Fruit fly (Drosophila melanogaster) whole organism, embryonic: ENCODE results near the gene Gr33a.
A peak's percentile ranks its signal among the peaks of the same experiment; 100 is the strongest.

Experiments
- Awh ChIP-seq: fragments of 200-800 bp; sonication (Bioruptor generic); IDR thresholded peaks from 2 replicates; pipeline ENCODE4, ENCODE4 v1.3.6; 2022; ENCODE audit warnings: missing biosample characterization, missing genetic modification characterization
- BEAF-32 ChIP-seq: fragments of 200-800 bp; sonication (Bioruptor generic); optimal IDR thresholded peaks from 3 replicates; lab custom pipeline; 2017; ENCODE audit warnings: missing biosample characterization, missing genetic modification characterization, mild to moderate bottlenecking, moderate library complexity, missing genetic modification reagents
- CG10209 ChIP-seq: fragments of 200-800 bp; sonication (Bioruptor generic); optimal IDR thresholded peaks from 3 replicates; lab custom pipeline; 2017; ENCODE audit warnings: missing biosample characterization, mild to moderate bottlenecking, missing genetic modification characterization, missing genetic modification reagents
- CG1233 ChIP-seq: fragments of 200-800 bp; sonication (Bioruptor generic); optimal IDR thresholded peaks from 4 replicates; lab custom pipeline; 2018; ENCODE audit warnings: missing biosample characterization, mild to moderate bottlenecking, missing genetic modification characterization
- CG14441 ChIP-seq: fragments of 200-800 bp; sonication (Bioruptor generic); IDR thresholded peaks from 2 replicates; pipeline ENCODE4 v1.3.6; 2022; ENCODE audit warnings: missing biosample characterization, missing genetic modification characterization
- CG14667 ChIP-seq: fragments of 200-800 bp; sonication (Bioruptor generic); IDR thresholded peaks from 2 replicates; pipeline ENCODE4 v1.3.6; 2022; ENCODE audit warnings: missing biosample characterization, missing genetic modification characterization
- CG15073 ChIP-seq: fragments of 200-800 bp; sonication (Bioruptor generic); optimal IDR thresholded peaks from 2 replicates; lab custom pipeline; 2016; ENCODE audit warnings: missing biosample characterization, missing genetic modification characterization
- CG1529 ChIP-seq: fragments of 200-800 bp; sonication (Bioruptor generic); optimal IDR thresholded peaks from 3 replicates; lab custom pipeline; 2018; ENCODE audit warnings: missing biosample characterization, missing genetic modification characterization
- CG17612 ChIP-seq: fragments of 200-800 bp; sonication (Bioruptor generic); IDR thresholded peaks from 2 replicates; pipeline ENCODE4 v1.3.6; 2022; ENCODE audit warnings: missing biosample characterization, missing genetic modification characterization
- CG18476 ChIP-seq: fragments of 200-800 bp; sonication (Bioruptor generic); optimal IDR thresholded peaks from 2 replicates; lab custom pipeline; 2016; ENCODE audit warnings: missing biosample characterization, mild to moderate bottlenecking, missing genetic modification characterization
- CG2129 ChIP-seq: fragments of 200-800 bp; sonication (Bioruptor generic); IDR thresholded peaks from 2 replicates; pipeline ENCODE4 v1.3.6; 2022; ENCODE audit warnings: missing biosample characterization, missing genetic modification characterization; ENCODE audit not compliant: partially characterized antibody
- CG3726 ChIP-seq: fragments of 200-800 bp; sonication (Bioruptor generic); IDR thresholded peaks from 3 replicates; pipeline ENCODE4, ENCODE4 v1.3.6; 2022; ENCODE audit warnings: missing biosample characterization, missing genetic modification characterization
- CG43689 ChIP-seq: fragments of 200-800 bp; sonication (Bioruptor generic); IDR thresholded peaks from 2 replicates; pipeline ENCODE4 v1.3.6; 2022; ENCODE audit warnings: missing biosample characterization, missing genetic modification characterization
- CG6813 ChIP-seq: fragments of 200-800 bp; sonication (Bioruptor generic); optimal IDR thresholded peaks from 2 replicates; lab custom pipeline; 2017; ENCODE audit warnings: missing biosample characterization, missing genetic modification characterization, mild to moderate bottlenecking, moderate library complexity, missing genetic modification reagents
- CG7928 ChIP-seq: fragments of 200-800 bp; sonication (Bioruptor generic); optimal IDR thresholded peaks from 2 replicates; lab custom pipeline; 2017; ENCODE audit warnings: missing biosample characterization, mild to moderate bottlenecking, missing genetic modification characterization
- CG8359 ChIP-seq: fragments of 200-800 bp; sonication (Bioruptor generic); optimal IDR thresholded peaks from 2 replicates; lab custom pipeline; 2017; ENCODE audit warnings: missing biosample characterization, mild to moderate bottlenecking, missing genetic modification characterization, borderline replicate concordance
- D19A ChIP-seq: fragments of 200-800 bp; optimal IDR thresholded peaks from 3 replicates; lab custom pipeline; 2019; ENCODE audit warnings: missing biosample characterization, mild to moderate bottlenecking, missing genetic modification characterization, moderate library complexity
- Dbx ChIP-seq: fragments of 200-800 bp; sonication (Bioruptor generic); IDR thresholded peaks from 3 replicates; pipeline ENCODE4 v1.3.6; 2022; ENCODE audit warnings: missing biosample characterization, missing genetic modification characterization
- E2f2 ChIP-seq: fragments of 200-800 bp; sonication (Bioruptor generic); IDR thresholded peaks from 2 replicates; pipeline ENCODE4 v1.3.6; 2022; ENCODE audit warnings: missing biosample characterization, missing genetic modification characterization
- Jarid2 ChIP-seq: fragments of 200-800 bp; sonication (Bioruptor generic); optimal IDR thresholded peaks from 3 replicates; lab custom pipeline; 2017; ENCODE audit warnings: mild to moderate bottlenecking, missing biosample characterization, missing genetic modification reagents, missing genetic modification characterization
- NfI ChIP-seq: fragments of 200-800 bp; sonication (Bioruptor generic); optimal IDR thresholded peaks from 3 replicates; lab custom pipeline; 2018; ENCODE audit warnings: missing biosample characterization, mild to moderate bottlenecking, missing genetic modification characterization, moderate library complexity
- Taf1 ChIP-seq: fragments of 200-800 bp; sonication (Bioruptor generic); IDR thresholded peaks from 2 replicates; pipeline ENCODE4 v1.3.6; 2022; ENCODE audit warnings: missing biosample characterization, missing genetic modification characterization
- Trl ChIP-seq, 3 experiments: fragments of >200 bp in 2 of 3; fragments of 200-800 bp in 1 of 3; sonication (Bioruptor generic) in 1 of 3; optimal IDR thresholded peaks; 2 replicates in 1 of 3; 3 replicates in 2 of 3; lab custom pipeline; 2016 to 2017; ENCODE audit warnings: missing biosample characterization in 1 of 3, missing genetic modification characterization in 1 of 3
- Vsx1 ChIP-seq: fragments of 200-800 bp; sonication (Bioruptor generic); optimal IDR thresholded peaks from 2 replicates; lab custom pipeline; 2017; ENCODE audit warnings: missing biosample characterization, mild to moderate bottlenecking, missing genetic modification characterization, missing genetic modification reagents
- abd-A ChIP-seq: fragments of 200-800 bp; sonication (Bioruptor generic); optimal IDR thresholded peaks from 3 replicates; lab custom pipeline; 2019; ENCODE audit warnings: missing biosample characterization, mild to moderate bottlenecking, missing genetic modification characterization, moderate library complexity
- ato ChIP-seq: fragments of 200-800 bp; sonication (Bioruptor generic); IDR thresholded peaks from 2 replicates; pipeline ENCODE4 v1.3.6; 2022; ENCODE audit warnings: missing biosample characterization, missing genetic modification characterization; ENCODE audit not compliant: partially characterized antibody
- bab2 ChIP-seq: fragments of 200-800 bp; sonication (Bioruptor generic); optimal IDR thresholded peaks from 2 replicates; lab custom pipeline; 2016; ENCODE audit warnings: missing biosample characterization, missing genetic modification characterization
- bowl ChIP-seq: fragments of 200-800 bp; sonication (Bioruptor generic); IDR thresholded peaks from 2 replicates; pipeline ENCODE4 v1.3.6; 2022; ENCODE audit warnings: missing biosample characterization, missing genetic modification characterization
- croc ChIP-seq: fragments of 200-800 bp; sonication (Bioruptor generic); conservative IDR thresholded peaks from 3 replicates; pipeline ENCODE4 v1.3.6; 2022; ENCODE audit warnings: missing biosample characterization, missing genetic modification characterization
- crp ChIP-seq, 2 experiments: fragments of 200-800 bp; sonication (Bioruptor generic); optimal IDR thresholded peaks; 2 replicates in 1 of 2; 3 replicates in 1 of 2; lab custom pipeline; 2017; ENCODE audit warnings: missing biosample characterization in 2 of 2, missing genetic modification characterization in 2 of 2, mild to moderate bottlenecking in 1 of 2, moderate library complexity in 1 of 2
- danr ChIP-seq: fragments of 200-800 bp; sonication (Bioruptor generic); IDR thresholded peaks from 2 replicates; pipeline ENCODE4 v1.3.6; 2022; ENCODE audit warnings: missing biosample characterization, missing genetic modification characterization
- dimm ChIP-seq: fragments of 200-800 bp; sonication (Bioruptor generic); IDR thresholded peaks from 2 replicates; pipeline ENCODE4 v1.3.6; 2022; ENCODE audit warnings: missing biosample characterization, missing genetic modification characterization
- gem ChIP-seq: fragments of 200-800 bp; sonication (Bioruptor generic); optimal IDR thresholded peaks from 2 replicates; lab custom pipeline; 2019; ENCODE audit warnings: missing biosample characterization, mild to moderate bottlenecking, missing genetic modification characterization, moderate library complexity
- gfzf ChIP-seq: fragments of 200-800 bp; sonication (Bioruptor generic); optimal IDR thresholded peaks from 2 replicates; lab custom pipeline; 2016; ENCODE audit warnings: missing biosample characterization, mild to moderate bottlenecking, missing genetic modification characterization, moderate library complexity
- gsb ChIP-seq: fragments of 200-800 bp; sonication (Bioruptor generic); IDR thresholded peaks from 2 replicates; pipeline ENCODE4 v1.3.6; 2022; ENCODE audit warnings: missing biosample characterization, missing genetic modification characterization
- h ChIP-seq: fragments of >200 bp; optimal IDR thresholded peaks from 2 replicates; lab custom pipeline; 2017
- hkb ChIP-seq, 2 experiments: fragments of 200-800 bp in 1 of 2; fragments of >200 bp in 1 of 2; sonication (Bioruptor generic) in 1 of 2; IDR thresholded peaks in 1 of 2; optimal IDR thresholded peaks in 1 of 2; 2 replicates each; pipeline versions ENCODE4 v1.3.6 to Lab custom; 2017 to 2022; ENCODE audit warnings: missing biosample characterization in 1 of 2, missing genetic modification characterization in 1 of 2
- nom ChIP-seq: fragments of 200-800 bp; sonication (Bioruptor generic); optimal IDR thresholded peaks from 2 replicates; lab custom pipeline; 2017; ENCODE audit warnings: missing biosample characterization, missing genetic modification characterization, mild to moderate bottlenecking, moderate library complexity, missing genetic modification reagents
- rib ChIP-seq: fragments of 200-800 bp; sonication (Bioruptor generic); IDR thresholded peaks from 2 replicates; pipeline ENCODE4 v1.3.6; 2022; ENCODE audit warnings: missing biosample characterization, missing genetic modification characterization
- salm ChIP-seq: fragments of 200-800 bp; sonication (Bioruptor generic); optimal IDR thresholded peaks from 2 replicates; lab custom pipeline; 2018; ENCODE audit warnings: missing biosample characterization, mild to moderate bottlenecking, missing genetic modification characterization
- sens-2 ChIP-seq: fragments of 200-800 bp; sonication (Bioruptor generic); IDR thresholded peaks from 2 replicates; pipeline ENCODE4 v1.3.6; 2022; ENCODE audit warnings: missing biosample characterization, missing genetic modification characterization
- slp2 ChIP-seq: fragments of 200-800 bp; sonication (Bioruptor generic); optimal IDR thresholded peaks from 2 replicates; lab custom pipeline; 2016; ENCODE audit warnings: missing biosample characterization, missing genetic modification characterization
- sr ChIP-seq: fragments of 200-800 bp; sonication (Bioruptor generic); IDR thresholded peaks from 3 replicates; pipeline ENCODE4 v1.3.6; 2022; ENCODE audit warnings: missing biosample characterization, missing genetic modification characterization
- trem ChIP-seq: fragments of 200-800 bp; optimal IDR thresholded peaks from 3 replicates; lab custom pipeline; 2019; ENCODE audit warnings: missing biosample characterization, mild to moderate bottlenecking, missing genetic modification characterization, moderate library complexity
- unc-4 ChIP-seq: fragments of 200-800 bp; sonication (Bioruptor generic); IDR thresholded peaks from 2 replicates; pipeline ENCODE4 v1.3.6; 2022; ENCODE audit warnings: missing biosample characterization, missing genetic modification characterization; ENCODE audit not compliant: partially characterized antibody
- wdn ChIP-seq: fragments of 200-800 bp; sonication (Bioruptor generic); IDR thresholded peaks from 2 replicates; pipeline ENCODE4 v1.3.6; 2022; ENCODE audit warnings: missing biosample characterization, missing genetic modification characterization
- wek ChIP-seq: fragments of 200-800 bp; sonication (Bioruptor generic); optimal IDR thresholded peaks from 3 replicates; lab custom pipeline; 2018; ENCODE audit warnings: missing biosample characterization, mild to moderate bottlenecking, missing genetic modification characterization, moderate library complexity
- zfh1 ChIP-seq: fragments of 200-800 bp; sonication (Bioruptor generic); IDR thresholded peaks from 3 replicates; pipeline ENCODE4 v1.3.6; 2022; ENCODE audit warnings: missing biosample characterization, missing genetic modification characterization

Gene Gr33a

dm6 chr2L:12108779-12109564, 28.8 kb upstream of the Gr33a start, which contains the start of the genes Rab6 and Phae1 (continued):
- TF ChIP-seq CG14441 (GFP tag; lab: Robert Waterston, UW) (no peak), slp2 (GFP tag; lab: Kevin White, UChicago) (no peak), hkb (optimal IDR thresholded peaks at IDR 0.05; lab: Kevin White, UChicago) (no peak), hkb (GFP tag; IDR thresholded peaks at IDR 0.05; lab: Robert Waterston, UW) (0 out of 2 replicates have a peak, but pooled peaks have one; percentile 34), CG3726 (GFP tag; lab: Robert Waterston, UW) (no peak), CG14667 (no peak), croc (GFP tag; lab: Robert Waterston, UW) (no peak), CG10209 (no peak), unc-4 (GFP tag; lab: Robert Waterston, UW) (peak; percentile 83), Taf1 (GFP tag; lab: Robert Waterston, UW) (no peak), trem (tag; lab: Kevin White, UChicago) (peak; percentile 77), gfzf (GFP tag; lab: Kevin White, UChicago) (peak; percentile 77), D19A (tag; lab: Kevin White, UChicago) (no peak), CG17612 (GFP tag; lab: Robert Waterston, UW) (no peak), Jarid2 (GFP tag; lab: Kevin White, UChicago) (peak; percentile 32), bab2 (GFP tag; lab: Kevin White, UChicago) (no peak), bowl (no peak), Trl (optimal IDR thresholded peaks at IDR 0.05; lab: Kevin White, UChicago) (peak; percentile 66 to 68), Trl (GFP tag; optimal IDR thresholded peaks at IDR 0.05; lab: Kevin White, UChicago) (no peak), NfI (GFP tag; lab: Kevin White, UChicago) (no peak), salm (tag; lab: Kevin White, UChicago) (no peak), sens-2 (GFP tag; lab: Robert Waterston, UW) (no peak), sr (no peak), crp (GFP tag; optimal IDR thresholded peaks at IDR 0.05; lab: Kevin White, UChicago) (no peak), dimm (no peak), zfh1 (GFP tag; lab: Robert Waterston, UW) (no peak), ato (peak; percentile 76), BEAF-32 (GFP tag; lab: Kevin White, UChicago) (peak; percentile 75), nom (peak; percentile 20), CG7928 (GFP tag; lab: Kevin White, UChicago) (no peak), abd-A (tag; lab: Kevin White, UChicago) (no peak), Vsx1 (GFP tag; lab: Kevin White, UChicago) (no peak), wek (GFP tag; lab: Kevin White, UChicago) (no peak), CG8359 (GFP tag; lab: Kevin White, UChicago) (no peak), danr (GFP tag; lab: Robert Waterston, UW) (no peak), h (no peak), wdn (GFP tag; lab: Robert Waterston, UW) (no peak), CG6813 (GFP tag; lab: Kevin White, UChicago) (no peak), CG1529 (GFP tag; lab: Kevin White, UChicago) (peak; percentile 14), CG18476 (GFP tag; lab: Kevin White, UChicago) (no peak), CG2129 (peak; percentile 55; the same call in 1 of the 2 replicates), CG15073 (GFP tag; lab: Kevin White, UChicago) (no peak), CG43689 (GFP tag; lab: Robert Waterston, UW) (no peak; the same call in 1 of the 2 replicates), gsb (no peak), E2f2 (GFP tag; lab: Robert Waterston, UW) (peak; percentile 73), gem (tag; lab: Kevin White, UChicago) (no peak), Awh (GFP tag; lab: Robert Waterston, UW) (no peak), Dbx (GFP tag; lab: Robert Waterston, UW) (no peak), CG1233 (GFP tag; lab: Kevin White, UChicago) (no peak), rib (GFP tag; lab: Robert Waterston, UW) (no peak)
